Worm (Caenorhabditis elegans) whole organism, midembryonic: ENCODE measurements around the gene Y102A11A.1.

Experiments
- T22C8.4 ChIP-seq: fragments of 200-800 bp; sonication (Bioruptor generic); IDR thresholded peaks from 2 replicates; pipeline ENCODE4 v1.3.6; 2022; ENCODE audit warnings: missing genetic modification characterization, missing compliant biosample characterization
- cog-1 ChIP-seq: sonication (generic microtip); optimal IDR thresholded peaks from 2 replicates; lab custom pipeline; 2016; ENCODE audit warnings: missing genetic modification characterization, missing compliant biosample characterization
- flt-1 ChIP-seq: fragments of 200-800 bp; sonication (Bioruptor generic); IDR thresholded peaks from 2 replicates; pipeline ENCODE4 v1.3.6; 2022; ENCODE audit warnings: missing genetic modification characterization, missing compliant biosample characterization
- klf-2 ChIP-seq: fragments of 200-800 bp; sonication (Bioruptor generic); conservative IDR thresholded peaks from 2 replicates; pipeline ENCODE4 v1.3.6; 2022; ENCODE audit warnings: missing genetic modification reagents, missing genetic modification characterization, missing compliant biosample characterization
- med-1 ChIP-seq: sonication (generic microtip); optimal IDR thresholded peaks from 2 replicates; lab custom pipeline; 2017; ENCODE audit warnings: missing genetic modification characterization, mild to moderate bottlenecking, missing compliant biosample characterization, antibody characterized with exemption, missing genetic modification reagents; ENCODE audit not compliant: insufficient read depth
- tab-1 ChIP-seq: fragments of 200-800 bp; sonication (Bioruptor generic); IDR thresholded peaks from 2 replicates; pipeline ENCODE4 v1.3.6; 2022; ENCODE audit warnings: missing genetic modification characterization, missing compliant biosample characterization
- ztf-23 ChIP-seq: fragments of 200-800 bp; sonication (Bioruptor generic); IDR thresholded peaks from 2 replicates; pipeline ENCODE4 v1.3.6; 2022; ENCODE audit warnings: missing genetic modification reagents, missing genetic modification characterization, missing compliant biosample characterization
- ztf-29 ChIP-seq: fragments of 200-800 bp; sonication (Bioruptor generic); IDR thresholded peaks from 2 replicates; pipeline ENCODE4 v1.3.6; 2022; ENCODE audit warnings: missing genetic modification reagents, missing genetic modification characterization, missing compliant biosample characterization

- TF ChIP-seq tab-1 (GFP tag; lab: Robert Waterston, UW): no peak
- no peak for TF ChIP-seq med-1 (GFP tag; lab: Kevin White, UChicago)
- TF ChIP-seq klf-2 (GFP tag; lab: Robert Waterston, UW): no peak
- TF ChIP-seq T22C8.4 (GFP tag; lab: Robert Waterston, UW): no peak
- TF ChIP-seq flt-1 (GFP tag; lab: Robert Waterston, UW): no peak
- no peak for TF ChIP-seq cog-1 (tag; lab: Kevin White, UChicago)
- TF ChIP-seq ztf-29 (GFP tag; lab: Robert Waterston, UW): no peak
- TF ChIP-seq ztf-23: no peak
Measured at ce11 chrX:2021558-2021957, 30.1 kb upstream of the Y102A11A.1 start.
